Worm (Caenorhabditis elegans): Measurements from ENCODE around the gene sax-7.

ce11 chrIV:8115462-8115861 is 53.0 kb downstream of the sax-7 start, which contains the start of gene irld-8:
- TF ChIP-seq W03F9.2 (tag; optimal IDR thresholded peaks at IDR 0.05) (no peak), him-1 (tag; optimal IDR thresholded peaks at IDR 0.05) (no peak), dao-5 (tag; optimal IDR thresholded peaks at IDR 0.05) (no peak)

All from whole organism, L4/young adult.